Worm (Caenorhabditis elegans): ENCODE data around the gene lron-7.

DNA sequence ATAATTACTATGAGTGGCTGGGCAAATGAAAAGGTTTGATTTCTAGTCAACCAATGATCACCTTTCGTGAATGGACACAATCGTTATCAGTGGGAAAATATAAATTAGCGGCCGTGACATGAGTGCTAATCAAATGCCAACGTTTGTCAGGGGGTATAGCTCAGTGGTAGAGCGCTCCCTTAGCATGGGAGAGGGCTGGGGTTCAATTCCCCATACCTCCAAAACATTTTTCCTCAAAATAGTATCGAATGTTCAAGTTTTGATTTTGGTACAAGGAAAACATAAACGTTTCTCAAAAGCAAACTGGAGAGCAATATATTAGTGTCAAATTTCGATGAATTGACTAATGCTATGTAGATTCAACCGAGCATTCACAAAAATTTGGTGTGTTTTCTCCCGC lies 31.7 kb downstream of the lron-7 start:
- no peak for TF ChIP-seq fos-1 (tag; optimal IDR thresholded peaks at IDR 0.05)
- no peak for TF ChIP-seq hlh-4 (tag; optimal IDR thresholded peaks at IDR 0.05)
- TF ChIP-seq aly-2 (tag; optimal IDR thresholded peaks at IDR 0.05), result no peak
- TF ChIP-seq lir-3 (tag; optimal IDR thresholded peaks at IDR 0.05; ENCODE audit: poor library complexity), result no peak
- no peak for TF ChIP-seq nhr-12 (tag; optimal IDR thresholded peaks at IDR 0.05)
- no peak for TF ChIP-seq sox-4 (tag; optimal IDR thresholded peaks at IDR 0.05)
- no peak for TF ChIP-seq ama-1 (optimal IDR thresholded peaks at IDR 0.05)
- TF ChIP-seq pqm-1 (tag; optimal IDR thresholded peaks at IDR 0.05), result no peak
- TF ChIP-seq fkh-10 (GFP tag; optimal IDR thresholded peaks at IDR 0.05), result no peak
- TF ChIP-seq elt-3 (tag; optimal IDR thresholded peaks at IDR 0.05), result peak in 1 of 6 experiments; percentile 21
- TF ChIP-seq unc-62 (GFP tag; optimal IDR thresholded peaks at IDR 0.05), result no peak
